Worm (Caenorhabditis elegans) whole organism, L4/young adult: Measurements from ENCODE around the gene fbxa-51.

Source experiments
- W03F9.2 ChIP-seq: fragments of 150-350 bp; optimal IDR thresholded peaks from 2 replicates; lab custom pipeline; 2014; ENCODE audit warnings: missing biosample characterization, missing genetic modification characterization
- dao-5 ChIP-seq: sonication (generic microtip); optimal IDR thresholded peaks from 2 replicates; lab custom pipeline; 2016; ENCODE audit warnings: missing genotype, missing genetic modification characterization, moderate library complexity, missing compliant biosample characterization
- him-1 ChIP-seq: sonication (generic microtip); optimal IDR thresholded peaks from 2 replicates; lab custom pipeline; 2016; ENCODE audit warnings: missing genotype, missing genetic modification reagents, missing genetic modification characterization, missing compliant biosample characterization

fbxa-51 gene

DNA sequence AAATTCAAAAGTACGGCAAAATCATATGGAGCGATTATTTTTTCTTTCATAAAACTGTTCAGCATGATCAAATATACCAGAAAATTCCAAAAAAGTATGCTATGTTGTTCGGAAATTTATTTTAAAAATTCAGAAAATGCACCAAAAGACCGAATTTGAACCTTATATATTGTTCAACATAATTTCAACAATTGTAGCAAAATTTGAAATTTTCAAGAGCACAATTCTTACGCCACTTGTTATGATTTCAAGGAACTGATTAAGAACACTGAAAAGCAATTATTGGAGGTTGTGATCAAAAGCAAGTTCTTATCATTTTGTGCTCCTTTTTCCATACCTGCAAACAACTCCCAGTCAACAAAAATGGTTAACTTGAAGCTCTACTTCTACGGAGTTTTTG lies 46.0 kb downstream of the fbxa-51 start, which contains the start of gene clc-27:
clc-27 (plus strand) TSS at position 301 of the 400 bp plus-strand sequence.
- TF ChIP-seq him-1 (no peak), W03F9.2 (no peak), dao-5 (no peak)

DNA sequence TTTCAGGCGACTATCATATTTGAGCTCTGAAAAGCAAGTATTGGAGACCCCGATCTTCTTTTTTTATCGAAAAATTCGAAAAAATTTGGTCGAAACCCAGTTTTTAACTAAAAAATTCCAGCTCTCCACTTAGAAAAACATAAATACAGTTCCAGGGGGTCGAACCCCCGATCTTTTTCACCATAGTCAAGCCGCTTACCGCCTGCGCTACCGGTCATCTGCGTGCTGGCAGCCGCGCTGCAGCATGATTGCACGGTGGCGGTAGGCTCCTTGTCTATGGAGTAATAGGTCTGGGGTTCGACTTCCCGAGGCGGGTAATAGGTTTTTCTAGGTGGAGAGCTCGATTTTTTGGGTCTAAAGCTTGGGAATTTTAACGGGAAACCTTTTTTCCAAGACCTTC lies 47.7 kb downstream of the fbxa-51 start, which contains the start of gene clc-24:
clc-24 (plus strand) TSS at position 263 of the 400 bp plus-strand sequence.
- TF ChIP-seq dao-5, result no peak
- no peak for TF ChIP-seq him-1
- TF ChIP-seq W03F9.2, result no peak
